Fruit fly (Drosophila melanogaster) whole organism, embryonic: ENCODE data around the gene RSG7.

Source experiments
- BEAF-32 ChIP-seq: fragments of 200-800 bp; sonication (Bioruptor generic); optimal IDR thresholded peaks from 3 replicates; lab custom pipeline; 2017; ENCODE audit warnings: missing biosample characterization, missing genetic modification characterization, mild to moderate bottlenecking, moderate library complexity, missing genetic modification reagents
- Blimp-1 ChIP-seq: fragments of 200-800 bp; sonication (Bioruptor generic); optimal IDR thresholded peaks from 3 replicates; lab custom pipeline; 2018; ENCODE audit warnings: missing biosample characterization, missing genetic modification characterization, mild to moderate bottlenecking, moderate library complexity, missing genetic modification reagents
- CG10267 ChIP-seq: fragments of 200-800 bp; sonication (Bioruptor generic); optimal IDR thresholded peaks from 2 replicates; lab custom pipeline; 2018; ENCODE audit warnings: missing biosample characterization, mild to moderate bottlenecking, missing genetic modification characterization, moderate library complexity
- CG12219 ChIP-seq: fragments of 200-800 bp; sonication (Bioruptor generic); optimal IDR thresholded peaks from 3 replicates; lab custom pipeline; 2018; ENCODE audit warnings: missing biosample characterization, mild to moderate bottlenecking, missing genetic modification characterization
- CG12236 ChIP-seq: fragments of 200-800 bp; sonication (Bioruptor generic); optimal IDR thresholded peaks from 2 replicates; lab custom pipeline; 2016; ENCODE audit warnings: missing biosample characterization, missing genetic modification characterization
- CG15601 ChIP-seq: fragments of 200-800 bp; sonication (Bioruptor generic); optimal IDR thresholded peaks from 3 replicates; lab custom pipeline; 2019; ENCODE audit warnings: missing biosample characterization, mild to moderate bottlenecking, missing genetic modification characterization, moderate library complexity
- CG17186 ChIP-seq: fragments of 200-800 bp; sonication (Bioruptor generic); optimal IDR thresholded peaks from 3 replicates; lab custom pipeline; 2017; ENCODE audit warnings: missing biosample characterization, missing genetic modification reagents, missing genetic modification characterization
- CG17612 ChIP-seq: fragments of 200-800 bp; sonication (Bioruptor generic); IDR thresholded peaks from 2 replicates; pipeline ENCODE4 v1.3.6; 2022; ENCODE audit warnings: missing biosample characterization, missing genetic modification characterization
- CG1792 ChIP-seq: fragments of 200-800 bp; sonication (Bioruptor generic); optimal IDR thresholded peaks from 2 replicates; lab custom pipeline; 2016; ENCODE audit warnings: missing biosample characterization, missing genetic modification characterization
- CG18011 ChIP-seq: fragments of 200-800 bp; sonication (Bioruptor generic); optimal IDR thresholded peaks from 2 replicates; lab custom pipeline; 2017; ENCODE audit warnings: missing biosample characterization, missing genetic modification characterization, mild to moderate bottlenecking, moderate library complexity, missing genotype
- CG3847 ChIP-seq: fragments of 200-800 bp; sonication (Bioruptor generic); IDR thresholded peaks from 2 replicates; pipeline ENCODE4 v1.3.6; 2022; ENCODE audit warnings: missing biosample characterization, missing genetic modification characterization
- CG4820 ChIP-seq: fragments of 200-800 bp; sonication (Bioruptor generic); optimal IDR thresholded peaks from 3 replicates; lab custom pipeline; 2016; ENCODE audit warnings: missing biosample characterization, missing genetic modification characterization
- CG5245 ChIP-seq: fragments of 200-800 bp; sonication (Bioruptor generic); optimal IDR thresholded peaks from 3 replicates; lab custom pipeline; 2016; ENCODE audit warnings: missing biosample characterization, missing genetic modification characterization
- CG6272 ChIP-seq: fragments of 200-800 bp; sonication (Bioruptor generic); IDR thresholded peaks from 2 replicates; pipeline ENCODE4 v1.3.6; 2022; ENCODE audit warnings: missing biosample characterization, missing genetic modification characterization
- CG6791 ChIP-seq: fragments of 200-800 bp; sonication (Bioruptor generic); IDR thresholded peaks from 3 replicates; pipeline ENCODE4 v1.3.6; 2022; ENCODE audit warnings: missing biosample characterization, missing genetic modification characterization; ENCODE audit not compliant: partially characterized antibody
- CG7271 ChIP-seq: fragments of 200-800 bp; sonication (Bioruptor generic); optimal IDR thresholded peaks from 2 replicates; lab custom pipeline; 2018; ENCODE audit warnings: missing biosample characterization, mild to moderate bottlenecking, missing genetic modification characterization, moderate library complexity
- CG8765 ChIP-seq: fragments of 200-800 bp; sonication (Bioruptor generic); IDR thresholded peaks from 2 replicates; pipeline ENCODE4 v1.3.6; 2022; ENCODE audit warnings: missing biosample characterization, missing genetic modification characterization
- Chrac-16 ChIP-seq: fragments of 200-800 bp; sonication (Bioruptor generic); optimal IDR thresholded peaks from 3 replicates; lab custom pipeline; 2016; ENCODE audit warnings: missing biosample characterization, missing genetic modification characterization
- D ChIP-seq, 2 experiments: fragments of 200-800 bp in 1 of 2; fragments of >200 bp in 1 of 2; sonication (Bioruptor generic) in 1 of 2; optimal IDR thresholded peaks; 2 replicates in 1 of 2; 3 replicates in 1 of 2; lab custom pipeline; 2017; ENCODE audit warnings: mild to moderate bottlenecking in 1 of 2, missing biosample characterization in 1 of 2, missing genetic modification characterization in 1 of 2, missing genetic modification reagents in 1 of 2
- Dad ChIP-seq: fragments of 200-800 bp; sonication (Bioruptor generic); optimal IDR thresholded peaks from 3 replicates; lab custom pipeline; 2016; ENCODE audit warnings: missing biosample characterization, missing genetic modification characterization
- Dfd ChIP-seq, 2 experiments: fragments of >200 bp; optimal IDR thresholded peaks; 2 replicates each; lab custom pipeline; 2017; ENCODE audit warnings: missing biosample characterization in 2 of 2, missing genetic modification characterization in 2 of 2
- Dp ChIP-seq: fragments of 200-800 bp; sonication (Bioruptor generic); optimal IDR thresholded peaks from 2 replicates; lab custom pipeline; 2018; ENCODE audit warnings: missing biosample characterization, mild to moderate bottlenecking, missing genetic modification characterization, moderate library complexity
- E2f1 ChIP-seq: fragments of 200-800 bp; sonication (Bioruptor generic); IDR thresholded peaks from 2 replicates; pipeline ENCODE4 v1.3.6; 2022; ENCODE audit warnings: missing biosample characterization, missing genetic modification characterization
- H2.0 ChIP-seq: fragments of 200-800 bp; sonication (Bioruptor generic); IDR thresholded peaks from 2 replicates; pipeline ENCODE4 v1.3.6; 2022; ENCODE audit warnings: missing biosample characterization, missing genetic modification characterization
- Hand ChIP-seq: fragments of 200-800 bp; sonication (Bioruptor generic); optimal IDR thresholded peaks from 2 replicates; lab custom pipeline; 2017; ENCODE audit warnings: mild to moderate bottlenecking, missing biosample characterization, missing genetic modification reagents, missing genetic modification characterization
- Lim3 ChIP-seq: fragments of 200-800 bp; sonication (Bioruptor generic); IDR thresholded peaks from 2 replicates; pipeline ENCODE4 v1.3.6; 2022; ENCODE audit warnings: missing biosample characterization, missing genetic modification characterization
- MBD-R2 ChIP-seq: fragments of 200-800 bp; sonication (Bioruptor generic); IDR thresholded peaks from 2 replicates; pipeline ENCODE4 v1.3.6; 2022; ENCODE audit warnings: missing biosample characterization, missing genetic modification characterization
- PHDP ChIP-seq: fragments of 200-800 bp; sonication (Bioruptor generic); optimal IDR thresholded peaks from 3 replicates; lab custom pipeline; 2018; ENCODE audit warnings: missing biosample characterization, mild to moderate bottlenecking, missing genetic modification characterization, moderate library complexity
- Spps ChIP-seq: fragments of 200-800 bp; sonication (Bioruptor generic); optimal IDR thresholded peaks from 2 replicates; lab custom pipeline; 2018; ENCODE audit warnings: missing biosample characterization, mild to moderate bottlenecking, missing genetic modification characterization
- Trl ChIP-seq, 3 experiments: fragments of >200 bp in 2 of 3; fragments of 200-800 bp in 1 of 3; sonication (Bioruptor generic) in 1 of 3; optimal IDR thresholded peaks; 2 replicates in 1 of 3; 3 replicates in 2 of 3; lab custom pipeline; 2016 to 2017; ENCODE audit warnings: missing biosample characterization in 1 of 3, missing genetic modification characterization in 1 of 3
- bigmax ChIP-seq: fragments of 200-800 bp; sonication (Bioruptor generic); optimal IDR thresholded peaks from 2 replicates; lab custom pipeline; 2018; ENCODE audit warnings: missing biosample characterization, mild to moderate bottlenecking, missing genetic modification characterization
- cg ChIP-seq: fragments of 200-800 bp; sonication (Bioruptor generic); optimal IDR thresholded peaks from 3 replicates; lab custom pipeline; 2019; ENCODE audit warnings: missing biosample characterization, mild to moderate bottlenecking, missing genetic modification characterization, moderate library complexity
- chif ChIP-seq, 2 experiments: fragments of 200-800 bp; sonication (Bioruptor generic); optimal IDR thresholded peaks; 3 replicates each; lab custom pipeline; 2016; ENCODE audit warnings: missing biosample characterization in 2 of 2, missing genetic modification characterization in 2 of 2
- ci ChIP-seq: fragments of 200-800 bp; sonication (Bioruptor generic); IDR thresholded peaks from 3 replicates; pipeline ENCODE4 v1.3.6; 2022; ENCODE audit warnings: missing biosample characterization, missing genetic modification characterization
- crp ChIP-seq, 2 experiments: fragments of 200-800 bp; sonication (Bioruptor generic); optimal IDR thresholded peaks; 2 replicates in 1 of 2; 3 replicates in 1 of 2; lab custom pipeline; 2017; ENCODE audit warnings: missing biosample characterization in 2 of 2, missing genetic modification characterization in 2 of 2, mild to moderate bottlenecking in 1 of 2, moderate library complexity in 1 of 2
- dpn ChIP-seq, 2 experiments: fragments of 200-800 bp; sonication (Bioruptor generic); optimal IDR thresholded peaks; 3 replicates each; lab custom pipeline; 2016; ENCODE audit warnings: missing biosample characterization in 2 of 2, missing genetic modification characterization in 2 of 2
- exex ChIP-seq: fragments of 200-800 bp; sonication (Bioruptor generic); optimal IDR thresholded peaks from 4 replicates; lab custom pipeline; 2018; ENCODE audit warnings: missing biosample characterization, mild to moderate bottlenecking, missing genetic modification characterization, moderate library complexity
- jumu ChIP-seq: fragments of 200-800 bp; sonication (Bioruptor generic); optimal IDR thresholded peaks from 3 replicates; lab custom pipeline; 2016; ENCODE audit warnings: missing biosample characterization, missing genetic modification characterization
- lov ChIP-seq, 2 experiments: fragments of 200-800 bp in 1 of 2; fragments of >200 bp in 1 of 2; sonication (Bioruptor generic) in 1 of 2; IDR thresholded peaks in 1 of 2; optimal IDR thresholded peaks in 1 of 2; 2 replicates in 1 of 2; 3 replicates in 1 of 2; pipeline versions ENCODE4 v1.3.6 to Lab custom; 2017 to 2022; ENCODE audit warnings: missing biosample characterization in 1 of 2, missing genetic modification characterization in 1 of 2
- mirr ChIP-seq: fragments of 200-800 bp; sonication (Bioruptor generic); optimal IDR thresholded peaks from 3 replicates; lab custom pipeline; 2018; ENCODE audit warnings: missing biosample characterization, mild to moderate bottlenecking, missing genetic modification characterization
- nau ChIP-seq: fragments of 200-800 bp; sonication (Bioruptor generic); optimal IDR thresholded peaks from 3 replicates; lab custom pipeline; 2017; ENCODE audit warnings: missing biosample characterization, mild to moderate bottlenecking, missing genetic modification characterization, missing genetic modification reagents
- odd ChIP-seq: fragments of 200-800 bp; sonication (Bioruptor generic); optimal IDR thresholded peaks from 2 replicates; lab custom pipeline; 2017; ENCODE audit warnings: missing biosample characterization, mild to moderate bottlenecking, missing genetic modification characterization
- repo ChIP-seq: fragments of 200-800 bp; sonication (Bioruptor generic); optimal IDR thresholded peaks from 2 replicates; lab custom pipeline; 2016; ENCODE audit warnings: missing biosample characterization, missing genetic modification characterization
- slbo ChIP-seq: fragments of 200-800 bp; sonication (Bioruptor generic); IDR thresholded peaks from 2 replicates; pipeline ENCODE4 v1.3.6; 2022; ENCODE audit warnings: missing biosample characterization, missing genetic modification characterization
- sna ChIP-seq: fragments of 200-800 bp; sonication (Bioruptor generic); IDR thresholded peaks from 2 replicates; pipeline ENCODE4 v1.3.6; 2022; ENCODE audit warnings: missing biosample characterization, missing genetic modification characterization; ENCODE audit not compliant: partially characterized antibody
- tin ChIP-seq: fragments of 200-800 bp; sonication (Bioruptor generic); optimal IDR thresholded peaks from 3 replicates; lab custom pipeline; 2016; ENCODE audit warnings: missing biosample characterization, missing genetic modification characterization
- twi ChIP-seq: fragments of 200-800 bp; optimal IDR thresholded peaks from 2 replicates; lab custom pipeline; 2019; ENCODE audit warnings: missing biosample characterization, mild to moderate bottlenecking, missing genetic modification characterization, moderate library complexity

RSG7 gene

dm6 chrX:16791920-16792829 lies 52.1 kb downstream of the RSG7 start, which contains the start of gene CG4768 (continued):
- no peak for TF ChIP-seq jumu
- no peak for TF ChIP-seq CG15601 (tag; lab: Kevin White, UChicago)
- no peak for TF ChIP-seq CG1792
- TF ChIP-seq chif (GFP tag; optimal IDR thresholded peaks at IDR 0.05; lab: Kevin White, UChicago) = no peak
- no peak for TF ChIP-seq Chrac-16
- TF ChIP-seq exex = no peak
- no peak for TF ChIP-seq CG3847 (GFP tag; lab: Robert Waterston, UW)
- no peak for TF ChIP-seq H2.0 (GFP tag; lab: Robert Waterston, UW)
- no peak for TF ChIP-seq Blimp-1 (GFP tag; lab: Kevin White, UChicago)
- TF ChIP-seq lov (optimal IDR thresholded peaks at IDR 0.05; lab: Kevin White, UChicago) = no peak
- TF ChIP-seq lov (GFP tag; IDR thresholded peaks at IDR 0.05; lab: Robert Waterston, UW) = no peak
- no peak for TF ChIP-seq CG5245 (GFP tag; lab: Kevin White, UChicago)
- no peak for TF ChIP-seq Trl (optimal IDR thresholded peaks at IDR 0.05; lab: Kevin White, UChicago)
- TF ChIP-seq Trl (GFP tag; optimal IDR thresholded peaks at IDR 0.05; lab: Kevin White, UChicago) = no peak
- TF ChIP-seq Lim3 (GFP tag; lab: Robert Waterston, UW) = no peak
- TF ChIP-seq CG12219 (GFP tag; lab: Kevin White, UChicago) = no peak
- TF ChIP-seq tin = no peak
- TF ChIP-seq nau (GFP tag; lab: Kevin White, UChicago) = no peak
- TF ChIP-seq slbo (GFP tag; lab: Robert Waterston, UW) = 0 out of 2 replicates have a peak, but pooled peaks have one; percentile 17
- no peak for TF ChIP-seq Hand (GFP tag; lab: Kevin White, UChicago)
- TF ChIP-seq BEAF-32 (GFP tag; lab: Kevin White, UChicago) = peak; percentile 24
- TF ChIP-seq Dfd (GFP tag; optimal IDR thresholded peaks at IDR 0.05; lab: Kevin White, UChicago) = no peak
- TF ChIP-seq odd = no peak
- peak; percentile 64 for TF ChIP-seq D (optimal IDR thresholded peaks at IDR 0.05; lab: Kevin White, UChicago)
- no peak for TF ChIP-seq D (GFP tag; optimal IDR thresholded peaks at IDR 0.05; lab: Kevin White, UChicago)
- no peak for TF ChIP-seq CG12236 (GFP tag; lab: Kevin White, UChicago)
- TF ChIP-seq Dad = no peak
- TF ChIP-seq CG17612 (GFP tag; lab: Robert Waterston, UW) = no peak
- TF ChIP-seq PHDP (tag; lab: Kevin White, UChicago) = no peak
- no peak for TF ChIP-seq CG6272 (GFP tag; lab: Robert Waterston, UW)
- no peak for TF ChIP-seq repo (GFP tag; lab: Kevin White, UChicago)
- TF ChIP-seq crp (GFP tag; optimal IDR thresholded peaks at IDR 0.05; lab: Kevin White, UChicago) = no peak
- TF ChIP-seq CG4820 (GFP tag; lab: Kevin White, UChicago) = no peak
- TF ChIP-seq CG18011 (GFP tag; lab: Kevin White, UChicago) = no peak
- no peak for TF ChIP-seq ci (GFP tag; lab: Robert Waterston, UW)
- no peak for TF ChIP-seq Spps (tag; lab: Kevin White, UChicago)
- peak; percentile 33; the same call in 1 of the 2 replicates for TF ChIP-seq MBD-R2 (GFP tag; lab: Robert Waterston, UW)
- no peak for TF ChIP-seq bigmax (GFP tag; lab: Kevin White, UChicago)
- 0 out of 2 replicates have a peak, but pooled peaks have one; percentile 33 for TF ChIP-seq sna (GFP tag; lab: Robert Waterston, UW)
- TF ChIP-seq twi (tag; lab: Kevin White, UChicago) = no peak
- TF ChIP-seq cg (GFP tag; lab: Kevin White, UChicago) = peak; percentile 86
- TF ChIP-seq CG6791 (GFP tag; lab: Robert Waterston, UW) = no peak
- TF ChIP-seq CG8765 (GFP tag; lab: Robert Waterston, UW) = no peak
- no peak for TF ChIP-seq Dp
- TF ChIP-seq CG7271 (tag; lab: Kevin White, UChicago) = no peak
- no peak for TF ChIP-seq CG17186 (GFP tag; lab: Kevin White, UChicago)
- no peak for TF ChIP-seq E2f1 (GFP tag; lab: Robert Waterston, UW)
- no peak for TF ChIP-seq dpn (GFP tag; optimal IDR thresholded peaks at IDR 0.05; lab: Kevin White, UChicago)
- no peak for TF ChIP-seq mirr (GFP tag; lab: Kevin White, UChicago)
- no peak for TF ChIP-seq CG10267
